Fruit fly (Drosophila melanogaster) ovary, adult (tissue): ENCODE data around the gene yip7.

Source experiments
- CG17801 ChIP-seq: fragments of 200-800 bp; optimal IDR thresholded peaks from 2 replicates; lab custom pipeline; 2019; ENCODE audit warnings: missing biosample characterization, mild to moderate bottlenecking, missing genetic modification characterization, moderate library complexity; ENCODE audit not compliant: partially characterized antibody

yip7 gene

DNA sequence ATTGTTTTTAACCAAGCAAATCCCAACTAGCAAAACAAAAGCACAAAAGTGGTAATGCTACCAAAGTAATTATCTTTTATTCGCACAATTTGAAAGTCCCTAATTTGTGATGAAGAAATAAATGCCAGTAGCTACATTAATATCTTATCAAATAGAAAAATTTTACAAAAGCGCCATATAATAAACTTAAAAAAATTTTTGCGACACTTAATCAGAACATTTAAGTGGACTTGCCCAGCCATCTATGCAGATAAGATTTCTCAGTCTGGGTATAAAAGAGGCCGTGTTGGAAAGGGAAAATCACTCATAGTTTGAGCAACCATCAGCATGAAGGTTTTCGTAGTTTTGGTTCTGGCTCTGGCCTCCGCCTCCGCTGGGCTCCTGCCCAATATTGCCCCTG lies at the start of gene yip7:
yip7 (plus strand) TSS at position 301 of the 400 bp plus-strand sequence.
- no peak for TF ChIP-seq CG17801

DNA sequence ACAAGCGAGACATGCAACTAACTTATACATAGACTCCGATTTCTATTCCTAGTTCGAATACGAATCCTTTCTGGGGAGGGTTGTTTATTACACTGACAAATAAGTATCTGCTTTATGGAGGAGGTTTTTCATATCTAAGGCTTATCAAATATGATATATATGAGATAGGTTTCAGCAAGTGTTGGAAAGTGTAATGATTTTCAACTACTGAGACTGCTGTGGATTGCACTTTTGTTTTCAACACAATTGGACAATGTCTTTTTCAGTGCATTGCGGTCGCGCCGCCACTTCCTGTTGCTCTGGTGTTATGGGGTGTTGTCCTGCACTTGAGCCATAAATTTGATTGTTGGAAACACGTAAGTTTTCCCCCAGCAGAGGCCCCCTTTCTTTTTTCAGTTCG lies 47.4 kb upstream of the yip7 start:
- no peak for TF ChIP-seq CG17801

DNA sequence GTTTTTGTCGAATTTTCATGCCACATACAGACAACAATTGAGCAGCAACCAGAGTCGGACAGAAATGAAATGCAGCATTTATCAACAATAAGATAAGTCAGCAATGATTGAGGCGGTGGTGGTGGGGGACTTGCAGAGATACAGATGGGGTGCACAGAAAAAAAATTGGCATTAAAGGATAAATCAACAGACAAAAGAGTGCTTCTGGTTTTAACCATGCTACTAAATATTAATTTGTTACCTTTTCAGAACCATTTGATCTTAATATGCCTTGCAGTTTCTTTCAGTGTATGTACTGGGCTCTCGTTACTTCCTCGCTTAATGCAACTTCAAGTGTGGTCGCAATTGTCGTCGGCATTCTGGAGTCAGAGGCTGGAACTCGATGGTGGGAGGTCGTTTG lies 46.3 kb upstream of the yip7 start:
- no peak for TF ChIP-seq CG17801

DNA sequence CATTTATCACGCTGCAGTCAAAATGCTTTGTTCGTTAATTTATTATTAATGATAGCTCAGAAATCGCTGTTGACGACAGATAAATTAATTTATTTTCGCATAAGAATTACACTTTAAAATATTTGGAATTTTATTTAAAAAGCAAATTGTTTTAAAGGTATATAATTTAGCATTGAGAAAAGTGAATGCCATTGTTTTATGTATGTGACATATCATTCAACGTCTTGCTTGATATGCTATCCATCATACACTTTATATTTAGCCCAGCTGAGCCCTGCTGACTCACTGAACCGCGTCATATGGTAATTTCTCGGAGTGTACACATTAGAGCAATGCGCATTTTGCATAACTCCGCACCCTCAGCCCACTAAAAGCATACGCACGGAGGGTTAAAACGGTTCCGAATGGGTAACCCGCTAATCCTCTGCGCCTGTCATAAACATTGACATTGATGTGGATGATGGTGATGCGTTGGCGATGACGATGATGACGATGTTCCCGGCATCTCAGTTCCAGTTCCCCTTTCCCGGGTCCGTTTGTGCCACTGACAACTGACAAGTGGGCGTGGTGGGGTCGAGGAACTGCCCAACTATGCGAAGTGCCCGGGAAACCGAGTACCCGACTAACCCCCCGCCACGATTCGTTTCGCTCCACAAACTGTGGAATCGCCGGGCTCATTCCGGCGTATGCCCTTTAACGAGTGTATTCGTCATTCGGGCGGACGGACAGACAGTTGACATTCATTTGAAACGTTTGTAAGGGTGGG lies 45.4 kb upstream of the yip7 start:
- TF ChIP-seq CG17801, result no peak

DNA sequence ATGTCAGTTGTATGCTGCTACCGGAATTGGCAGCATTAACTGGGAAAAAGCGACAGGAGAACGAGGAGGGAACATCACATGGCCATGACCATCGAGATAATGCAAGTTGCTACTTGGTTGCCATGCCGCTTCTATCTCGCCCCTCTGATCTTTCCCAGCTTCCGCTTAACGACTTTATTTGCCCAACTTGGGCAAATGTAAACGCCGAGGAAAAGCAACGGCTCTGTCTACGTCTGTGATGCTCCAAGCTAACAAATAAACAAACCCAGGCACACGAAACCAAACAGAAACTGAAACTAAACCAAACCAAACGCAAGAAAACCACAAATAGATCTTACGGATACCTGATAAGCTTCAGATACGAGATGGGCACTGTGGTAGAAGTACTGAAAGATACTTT lies 42.8 kb upstream of the yip7 start:
- TF ChIP-seq CG17801, result no peak

DNA sequence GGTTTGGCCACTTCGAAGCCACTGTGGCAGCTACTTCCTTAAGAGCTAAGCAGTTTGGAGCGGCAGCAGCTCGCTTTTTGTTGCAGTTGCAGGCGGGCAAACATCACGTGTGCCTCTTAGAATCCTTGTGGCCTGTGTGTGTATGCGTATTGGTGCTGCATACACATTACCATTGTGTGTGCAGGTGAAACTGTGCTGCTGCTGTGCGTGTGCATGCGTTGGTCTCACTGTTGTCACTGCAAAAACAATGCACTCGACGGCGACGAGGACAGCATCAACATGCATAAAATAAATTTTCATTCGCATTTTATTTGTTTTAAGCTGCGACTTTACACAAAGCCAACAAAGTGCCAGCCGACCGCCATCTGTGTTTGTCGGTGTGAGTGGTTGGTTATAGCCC lies 42.1 kb upstream of the yip7 start:
- TF ChIP-seq CG17801, result no peak

DNA sequence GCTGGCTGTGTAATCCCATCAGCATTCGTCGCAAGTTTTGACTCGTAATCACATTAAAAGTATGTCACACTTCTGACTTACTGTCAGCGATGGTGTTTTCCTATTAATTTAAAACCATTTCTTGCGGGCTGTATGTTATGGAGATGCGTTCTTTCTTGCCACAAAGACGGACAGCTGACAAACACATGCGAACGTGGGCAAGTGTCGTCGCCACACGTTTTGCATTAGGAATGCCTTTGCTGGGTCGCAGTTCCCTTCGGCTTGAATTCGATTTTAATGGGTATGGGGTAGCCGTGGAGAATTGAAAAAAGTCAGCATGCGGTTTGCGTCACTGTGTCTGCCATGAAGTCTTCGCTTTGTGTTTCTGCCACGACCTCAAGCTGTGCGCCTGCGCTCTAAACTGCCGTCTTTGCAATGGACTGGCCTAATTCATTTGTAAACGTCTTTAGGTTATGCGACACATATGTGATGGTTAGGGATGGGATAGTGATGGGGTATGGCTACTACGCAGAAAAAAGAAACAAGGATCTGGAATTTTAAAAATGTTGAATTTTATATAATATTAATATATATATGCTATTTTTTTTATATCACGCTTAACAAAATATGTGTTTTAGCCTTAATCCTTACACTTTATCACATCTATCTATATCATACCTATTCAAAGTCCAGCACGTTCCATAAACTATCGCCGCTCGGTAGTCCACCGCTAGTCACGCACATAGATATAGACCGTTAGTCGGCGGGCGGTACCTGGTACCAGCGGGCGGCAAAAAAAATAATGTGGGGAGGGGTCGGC lies 41.1 kb upstream of the yip7 start:
- no peak for TF ChIP-seq CG17801

DNA sequence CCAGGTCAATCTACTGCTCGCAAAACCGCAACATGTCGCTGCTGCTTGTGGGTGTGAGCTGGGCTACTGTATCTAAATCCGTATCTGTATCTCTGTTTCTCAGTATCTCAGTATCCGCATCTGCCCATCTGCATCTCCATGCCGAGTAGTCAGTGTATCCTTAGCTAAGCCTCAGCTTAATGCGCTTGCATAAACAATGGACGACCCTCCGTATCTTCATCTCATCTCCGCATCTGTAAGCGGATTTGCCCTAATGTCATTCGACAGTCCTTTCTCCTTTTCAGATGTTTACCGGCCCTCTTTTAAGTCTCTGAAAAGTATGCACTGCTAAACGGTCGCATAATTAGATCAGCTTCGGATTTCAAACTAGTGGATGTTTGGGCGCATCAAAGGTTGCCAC lies 38.5 kb upstream of the yip7 start:
- no peak for TF ChIP-seq CG17801

DNA sequence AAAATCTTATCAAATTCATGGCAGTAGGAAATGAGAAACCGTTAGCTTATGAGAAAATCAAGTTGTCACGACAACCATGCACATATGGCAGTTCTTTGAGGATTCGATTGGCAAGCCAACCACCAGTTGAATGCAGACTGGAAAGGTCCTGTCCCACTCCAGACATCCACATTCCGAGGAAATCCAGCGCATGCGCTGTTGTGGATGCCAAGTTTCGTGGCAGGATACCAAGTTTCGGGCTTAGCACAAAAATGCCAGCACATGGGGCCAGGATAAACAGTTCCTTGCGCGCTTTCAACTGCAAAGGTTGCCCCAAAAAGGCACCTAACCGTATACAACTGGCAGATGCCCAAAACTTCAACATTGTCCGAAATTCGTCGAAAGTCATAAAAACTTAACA lies 38.1 kb upstream of the yip7 start, which contains the start of gene PVRAP:
PVRAP (plus strand) TSS at position 273 of the 400 bp plus-strand sequence.
- no peak for TF ChIP-seq CG17801

DNA sequence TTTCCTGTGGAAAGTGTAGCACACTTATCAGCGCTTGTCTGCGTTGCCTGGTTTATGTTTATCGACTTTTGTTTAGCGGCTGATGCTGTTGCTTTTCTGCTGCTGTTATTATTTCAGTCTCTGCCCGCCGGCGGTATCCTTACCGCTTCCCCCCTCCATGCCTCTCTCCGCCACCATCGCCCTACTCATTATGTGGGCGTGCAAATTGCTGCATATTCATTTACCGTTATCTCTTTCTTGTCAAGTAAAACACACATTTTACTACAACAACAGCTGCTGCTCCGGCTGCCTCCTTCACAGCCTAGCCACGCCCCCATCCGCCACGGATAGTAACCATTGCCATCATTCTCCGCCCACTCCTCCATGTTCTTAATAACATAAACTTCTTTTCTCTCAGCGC lies 35.1 kb upstream of the yip7 start:
- no peak for TF ChIP-seq CG17801

DNA sequence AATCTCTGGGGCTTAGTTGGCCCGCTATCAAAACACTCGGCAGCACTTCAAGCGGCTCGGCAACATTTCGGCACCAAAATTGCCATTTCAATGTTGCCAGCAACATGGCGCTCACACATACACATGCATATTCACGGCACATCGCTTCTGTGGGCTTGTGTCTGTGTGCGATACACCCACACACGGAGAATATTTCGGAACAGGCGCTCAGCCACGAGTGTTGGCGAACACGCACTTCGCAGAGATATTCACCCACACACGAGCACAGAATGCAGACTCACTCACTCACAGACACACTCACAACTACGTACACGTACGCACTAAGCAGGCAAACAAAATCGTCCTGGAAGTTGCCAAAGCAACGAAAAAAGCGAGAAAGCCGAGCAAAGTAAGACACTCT lies 34.1 kb upstream of the yip7 start:
- no peak for TF ChIP-seq CG17801

DNA sequence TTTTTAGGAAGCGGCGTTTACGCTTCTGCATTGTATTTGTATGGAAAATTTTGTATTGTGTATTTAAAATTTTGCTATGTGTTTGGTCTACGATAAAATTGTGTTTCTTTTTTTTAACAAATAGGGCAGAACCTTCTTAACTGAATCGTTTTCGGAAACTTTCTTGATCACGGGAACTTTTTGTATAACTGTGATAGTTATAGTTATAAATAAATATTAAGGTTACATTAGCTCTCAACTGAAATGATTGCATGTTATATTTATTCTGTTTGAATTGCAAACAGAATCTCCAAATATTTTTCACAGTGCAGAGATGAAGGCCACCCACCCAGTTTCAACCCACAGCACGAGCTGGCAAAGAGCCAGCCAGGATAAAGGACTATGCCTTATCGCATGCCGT lies 24.1 kb upstream of the yip7 start, which contains the start of gene alphaKap4:
alphaKap4 (minus strand) TSS at position 101 of the 400 bp plus-strand sequence.
- no peak for TF ChIP-seq CG17801

DNA sequence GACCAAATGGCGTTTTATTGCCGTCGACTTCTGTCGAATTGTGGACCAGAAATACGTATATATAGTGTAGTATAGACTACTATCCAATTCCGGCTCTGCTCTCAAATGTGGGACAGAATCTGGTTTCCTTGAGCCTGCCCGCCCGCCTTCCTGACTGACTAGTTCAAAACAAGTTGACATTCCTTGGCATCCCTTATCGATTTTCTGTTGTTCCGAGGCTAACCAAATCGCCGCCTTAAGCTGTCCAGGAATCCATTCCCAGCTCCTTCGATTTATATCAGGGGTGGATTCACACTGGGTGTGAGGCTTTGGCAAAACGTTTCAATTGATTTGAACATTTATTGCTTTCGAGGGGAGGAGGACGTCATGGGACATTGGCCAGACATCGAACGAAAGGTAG lies 22.1 kb upstream of the yip7 start:
- no peak for TF ChIP-seq CG17801

DNA sequence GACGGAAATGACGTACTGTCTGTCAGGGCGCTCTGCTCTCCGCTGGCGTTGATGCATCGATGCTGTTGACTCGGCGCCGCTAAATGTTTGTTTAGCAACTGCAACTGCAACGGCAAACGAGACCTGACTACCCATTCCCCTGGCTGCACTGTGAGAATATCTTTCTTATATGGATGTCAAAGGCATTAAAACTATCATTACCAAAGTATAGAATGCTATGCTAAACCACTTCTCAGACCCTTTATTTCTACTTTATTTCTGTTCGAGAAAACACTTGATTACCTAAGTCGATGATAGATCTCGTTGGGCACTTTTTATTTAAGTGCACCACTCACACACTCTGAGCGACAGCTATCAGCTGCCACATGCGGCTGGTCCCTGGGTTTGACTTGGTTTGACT lies 12.9 kb upstream of the yip7 start:
- no peak for TF ChIP-seq CG17801

DNA sequence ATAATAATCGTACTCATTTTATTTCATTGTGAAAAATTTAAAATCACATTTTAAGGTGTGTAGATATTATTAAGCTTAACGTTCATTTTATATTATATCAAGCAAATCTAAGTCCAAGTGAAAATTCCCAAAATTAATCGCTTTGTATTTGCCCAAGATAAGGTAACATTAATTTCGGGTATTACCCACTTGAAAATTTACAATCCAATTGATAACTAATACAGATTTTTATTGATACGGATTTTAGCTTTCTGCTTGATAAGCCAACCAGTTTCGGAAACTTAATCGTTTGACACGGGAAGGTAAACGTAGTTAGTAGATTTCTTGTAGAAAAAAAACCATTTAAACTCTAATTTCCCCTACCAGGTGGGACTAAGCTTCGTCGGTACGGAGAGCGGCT lies 2.0 kb upstream of the yip7 start:
- TF ChIP-seq CG17801, result no peak

DNA sequence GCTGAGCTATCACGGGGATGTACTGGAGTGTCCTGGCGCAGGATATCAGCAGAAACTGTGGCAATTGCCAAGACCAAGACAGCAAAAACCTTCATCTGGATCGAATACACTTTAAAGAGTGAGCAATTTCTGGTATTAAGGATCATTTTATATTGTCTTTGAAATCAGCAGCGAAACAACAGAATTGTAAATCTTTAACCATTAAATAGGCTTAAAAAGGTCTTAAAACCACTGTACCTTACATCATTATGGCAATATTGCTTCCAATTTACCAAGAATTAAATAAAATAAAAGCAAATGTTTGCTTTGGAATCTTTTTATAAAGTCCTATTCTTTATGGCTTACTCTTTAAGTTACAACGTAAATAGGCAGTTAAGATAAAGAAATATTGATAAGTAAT lies 505 bp upstream of the yip7 start, which contains the start of gene CG10477:
CG10477 (minus strand) TSS at position 101 of the 400 bp plus-strand sequence.
- no peak for TF ChIP-seq CG17801

DNA sequence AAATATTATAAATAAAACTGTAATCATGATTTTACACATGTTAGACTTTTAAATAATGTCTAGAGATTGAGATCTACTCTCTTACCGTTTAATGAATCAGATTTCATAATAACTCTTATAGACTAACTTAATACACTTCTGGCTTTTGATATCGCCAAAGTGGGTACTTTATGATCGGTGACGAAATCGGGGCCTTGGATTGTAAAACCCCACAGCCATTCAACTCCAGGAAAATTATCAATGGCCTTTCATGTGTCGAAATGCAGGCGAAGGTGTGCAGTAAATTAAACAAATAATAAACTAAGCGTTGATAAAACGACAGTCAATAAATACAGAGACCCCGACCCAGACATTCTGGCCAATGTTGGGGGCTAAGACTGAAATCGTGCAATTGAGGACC lies 1.1 kb downstream of the yip7 start:
- no peak for TF ChIP-seq CG17801

DNA sequence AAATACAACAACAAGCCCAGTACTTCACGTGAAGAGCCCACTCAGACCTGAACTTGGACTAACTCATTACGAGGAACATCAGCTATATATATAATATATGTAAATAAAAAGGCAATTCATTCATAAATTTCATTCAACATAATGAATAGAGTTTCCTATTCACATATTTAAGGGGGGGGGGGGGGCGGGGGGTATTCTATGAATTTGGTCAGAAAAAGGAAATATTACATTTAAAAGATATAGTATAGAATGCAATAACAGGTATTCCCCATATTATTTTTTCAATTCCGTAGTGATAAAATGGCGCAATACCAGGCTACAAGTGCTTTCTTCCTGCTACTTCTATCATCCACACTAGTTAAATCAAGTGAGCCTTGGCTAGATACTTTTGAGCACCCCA lies 1.8 kb downstream of the yip7 start, which contains the start of gene CG6462:
CG6462 (plus strand) TSS at position 301 of the 400 bp plus-strand sequence.
- no peak for TF ChIP-seq CG17801
